Fruit fly (Drosophila melanogaster): ENCODE measurements around the gene Ca-beta.

DNA sequence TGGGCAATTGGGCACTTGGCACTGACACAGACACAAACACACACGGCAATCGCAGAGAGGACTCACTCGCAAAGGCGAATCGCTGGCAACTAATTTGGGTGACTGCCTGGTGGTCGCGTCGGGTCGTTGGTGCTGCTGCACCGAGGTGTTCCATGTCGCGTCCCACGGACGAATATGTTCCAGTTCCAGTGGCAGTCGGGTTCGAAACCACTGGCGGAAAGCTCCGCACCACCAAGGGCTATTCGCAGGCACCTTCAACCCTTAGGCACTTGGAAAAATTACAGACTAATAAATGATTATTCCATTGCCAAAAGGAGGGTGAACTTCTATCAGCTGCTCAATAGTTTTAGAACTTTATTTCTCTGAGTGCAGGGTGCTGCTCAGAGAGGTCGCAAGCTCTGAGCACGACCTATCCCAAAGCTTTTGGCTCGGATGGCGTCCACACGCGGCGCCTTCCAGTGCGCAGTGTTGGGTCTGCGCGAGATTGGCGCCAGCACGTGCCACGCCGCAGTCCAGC is at the start of gene Ca-beta:
- TF ChIP-seq CG9876 (GFP tag; optimal IDR thresholded peaks at IDR 0.05) (no peak), Elba2 (GFP tag; optimal IDR thresholded peaks at IDR 0.05) (no peak), trem (tag; optimal IDR thresholded peaks at IDR 0.05) (no peak), CG10366 (GFP tag; IDR thresholded peaks at IDR 0.05) (peak; percentile 35; the same call in 1 of the 2 replicates), klu (GFP tag; IDR thresholded peaks at IDR 0.05) (no peak), CG16815 (GFP tag; optimal IDR thresholded peaks at IDR 0.05) (no peak)
